Fruit fly (Drosophila melanogaster) S2 (cell line): ENCODE results near the gene CG12723.
A peak's percentile ranks its signal among the peaks of the same experiment; 100 is the strongest.

ENCODE experiments used
- CG8478 ChIP-seq: fragments of >200 bp; optimal IDR thresholded peaks from 2 replicates; lab custom pipeline; 2018
- CTCF ChIP-seq, 2 experiments: fragments of >200 bp; optimal IDR thresholded peaks; 2 replicates each; lab custom pipeline; 2018

The CG12723 gene

dm6 chrX:13224846-13225245 is 33.2 kb upstream of the CG12723 start:
- no peak for TF ChIP-seq CG8478 (lab: Kevin White, UChicago)
- TF ChIP-seq CTCF (optimal IDR thresholded peaks at IDR 0.05; lab: Kevin White, UChicago), result peak; percentile 70 to 85

dm6 chrX:13221835-13222234 is 30.2 kb upstream of the CG12723 start:
- no peak for TF ChIP-seq CTCF (optimal IDR thresholded peaks at IDR 0.05; lab: Kevin White, UChicago)
- no peak for TF ChIP-seq CG8478 (lab: Kevin White, UChicago)

- TF ChIP-seq CG8478 (lab: Kevin White, UChicago) (no peak), CTCF (optimal IDR thresholded peaks at IDR 0.05; lab: Kevin White, UChicago) (no peak)
Observed at dm6 chrX:13221311-13221710, 29.6 kb upstream of the CG12723 start.

- TF ChIP-seq CTCF (optimal IDR thresholded peaks at IDR 0.05; lab: Kevin White, UChicago) (no peak), CG8478 (lab: Kevin White, UChicago) (no peak)
Observed at dm6 chrX:13220418-13220817, 28.7 kb upstream of the CG12723 start.

dm6 chrX:13219290-13219689 is 27.6 kb upstream of the CG12723 start:
- TF ChIP-seq CG8478 (lab: Kevin White, UChicago), result no peak
- TF ChIP-seq CTCF (optimal IDR thresholded peaks at IDR 0.05; lab: Kevin White, UChicago), result no peak

dm6 chrX:13214056-13214455 is 22.4 kb upstream of the CG12723 start:
- TF ChIP-seq CG8478 (lab: Kevin White, UChicago), result no peak
- no peak for TF ChIP-seq CTCF (optimal IDR thresholded peaks at IDR 0.05; lab: Kevin White, UChicago)

- TF ChIP-seq CG8478 (lab: Kevin White, UChicago), result no peak
- no peak for TF ChIP-seq CTCF (optimal IDR thresholded peaks at IDR 0.05; lab: Kevin White, UChicago)
Observed at dm6 chrX:13212138-13212481, 20.4 kb upstream of the CG12723 start, which contains the start of gene REG. Gene REG (plus strand): TSS chrX:13212325.

dm6 chrX:13211357-13212137 is 19.9 kb upstream of the CG12723 start, which contains the start of gene sno:
Gene sno (minus strand): TSS chrX:13211674.
- TF ChIP-seq CG8478 (lab: Kevin White, UChicago) (no peak), CTCF (optimal IDR thresholded peaks at IDR 0.05; lab: Kevin White, UChicago) (no peak)

dm6 chrX:13210429-13210828 is 18.7 kb upstream of the CG12723 start:
- TF ChIP-seq CTCF (optimal IDR thresholded peaks at IDR 0.05; lab: Kevin White, UChicago) (no peak), CG8478 (lab: Kevin White, UChicago) (no peak)

dm6 chrX:13209410-13209809 is 17.7 kb upstream of the CG12723 start:
- TF ChIP-seq CG8478 (lab: Kevin White, UChicago), result no peak
- TF ChIP-seq CTCF (optimal IDR thresholded peaks at IDR 0.05; lab: Kevin White, UChicago), result no peak

dm6 chrX:13208554-13208953 is 16.9 kb upstream of the CG12723 start:
- TF ChIP-seq CTCF (optimal IDR thresholded peaks at IDR 0.05; lab: Kevin White, UChicago) (no peak), CG8478 (lab: Kevin White, UChicago) (no peak)

- no peak for TF ChIP-seq CG8478 (lab: Kevin White, UChicago)
- TF ChIP-seq CTCF (optimal IDR thresholded peaks at IDR 0.05; lab: Kevin White, UChicago), result no peak
Observed at dm6 chrX:13208075-13208474, 16.4 kb upstream of the CG12723 start.

dm6 chrX:13204718-13205117 is 13.0 kb upstream of the CG12723 start:
- TF ChIP-seq CG8478 (lab: Kevin White, UChicago) (no peak), CTCF (optimal IDR thresholded peaks at IDR 0.05; lab: Kevin White, UChicago) (peak; percentile 75 to 84)

- no peak for TF ChIP-seq CTCF (optimal IDR thresholded peaks at IDR 0.05; lab: Kevin White, UChicago)
- no peak for TF ChIP-seq CG8478 (lab: Kevin White, UChicago)
Observed at dm6 chrX:13202162-13202561, 10.5 kb upstream of the CG12723 start, which contains the start of gene CG44437. Gene CG44437 (minus strand): TSS chrX:13202262.

- TF ChIP-seq CG8478 (lab: Kevin White, UChicago) (no peak), CTCF (optimal IDR thresholded peaks at IDR 0.05; lab: Kevin White, UChicago) (no peak)
Observed at dm6 chrX:13194249-13194648, 2.6 kb upstream of the CG12723 start, which contains the start of gene Coq5. Gene Coq5 (minus strand): TSS chrX:13194551.

- no peak for TF ChIP-seq CTCF (optimal IDR thresholded peaks at IDR 0.05; lab: Kevin White, UChicago)
- no peak for TF ChIP-seq CG8478 (lab: Kevin White, UChicago)
Observed at dm6 chrX:13192239-13192638, 556 bp upstream of the CG12723 start.
